Worm (Caenorhabditis elegans) whole organism, early embryonic: ENCODE data around the gene hsp-12.6.
A peak's percentile ranks its signal among the peaks of the same experiment; 100 is the strongest.

Experiments used
- B0310.2 ChIP-seq: sonication (generic microtip); optimal IDR thresholded peaks from 2 replicates; lab custom pipeline; 2016; ENCODE audit warnings: mild to moderate bottlenecking, missing genetic modification characterization, missing compliant biosample characterization
- F13C5.2 ChIP-seq: sonication (generic microtip); optimal IDR thresholded peaks from 2 replicates; lab custom pipeline; 2017; ENCODE audit warnings: mild to moderate bottlenecking, missing genetic modification characterization, inconsistent platforms, missing compliant biosample characterization
- aly-1 ChIP-seq: sonication (generic microtip); optimal IDR thresholded peaks from 2 replicates; lab custom pipeline; 2016; ENCODE audit warnings: missing genetic modification characterization, missing compliant biosample characterization
- ama-1 ChIP-seq: fragments of 150-350 bp; optimal IDR thresholded peaks from 2 replicates; lab custom pipeline; 2014
- ceh-13 ChIP-seq: fragments of 200-800 bp; sonication (Bioruptor generic); optimal IDR thresholded peaks from 2 replicates; lab custom pipeline; 2018; ENCODE audit warnings: mild to moderate bottlenecking, missing genetic modification characterization, missing compliant biosample characterization
- ceh-36 ChIP-seq: sonication (generic microtip); optimal IDR thresholded peaks from 2 replicates; lab custom pipeline; 2016; ENCODE audit warnings: missing genetic modification characterization, inconsistent platforms, missing compliant biosample characterization
- ets-7 ChIP-seq: sonication (generic microtip); optimal IDR thresholded peaks from 2 replicates; lab custom pipeline; 2016; ENCODE audit warnings: missing genotype, missing genetic modification characterization, missing compliant biosample characterization
- flt-1 ChIP-seq: fragments of 200-800 bp; sonication (Bioruptor generic); IDR thresholded peaks from 2 replicates; pipeline ENCODE4 v1.3.6; 2022; ENCODE audit warnings: missing genetic modification characterization, missing compliant biosample characterization
- hmbx-1 ChIP-seq: sonication (generic microtip); optimal IDR thresholded peaks from 2 replicates; lab custom pipeline; 2016; ENCODE audit warnings: mild to moderate bottlenecking, missing genetic modification characterization, missing compliant biosample characterization
- hmg-4 ChIP-seq: fragments of 200-800 bp; sonication (Bioruptor generic); optimal IDR thresholded peaks from 2 replicates; lab custom pipeline; 2018; ENCODE audit warnings: mild to moderate bottlenecking, missing genetic modification characterization, missing compliant biosample characterization
- hnd-1 ChIP-seq: sonication (generic microtip); optimal IDR thresholded peaks from 2 replicates; lab custom pipeline; 2016; ENCODE audit warnings: missing genetic modification characterization, missing compliant biosample characterization
- pes-1 ChIP-seq: fragments of 200-800 bp; sonication (Bioruptor generic); IDR thresholded peaks from 2 replicates; pipeline ENCODE4 v1.3.6; 2022; ENCODE audit warnings: missing genetic modification reagents, missing genetic modification characterization, missing compliant biosample characterization
- scrt-1 ChIP-seq: fragments of 200-800 bp; sonication (Bioruptor generic); IDR thresholded peaks from 2 replicates; pipeline ENCODE4 v1.3.6; 2022; ENCODE audit warnings: missing genetic modification characterization, missing compliant biosample characterization
- sea-1 ChIP-seq: fragments of 200-800 bp; sonication (Bioruptor generic); conservative IDR thresholded peaks from 2 replicates; pipeline ENCODE4 v1.3.6; 2022; ENCODE audit warnings: missing genetic modification characterization, missing compliant biosample characterization
- tbx-11 ChIP-seq: fragments of 200-800 bp; sonication (Bioruptor generic); IDR thresholded peaks from 2 replicates; pipeline ENCODE4 v1.3.6; 2022; ENCODE audit warnings: missing genetic modification characterization, missing compliant biosample characterization
- tbx-37 ChIP-seq: fragments of 200-800 bp; sonication (Bioruptor generic); conservative IDR thresholded peaks from 2 replicates; pipeline ENCODE4 v1.3.6; 2022; ENCODE audit warnings: missing genetic modification reagents, missing genetic modification characterization, missing compliant biosample characterization
- tra-4 ChIP-seq: sonication (generic microtip); optimal IDR thresholded peaks from 2 replicates; lab custom pipeline; 2017; ENCODE audit warnings: missing genetic modification characterization, missing compliant biosample characterization

hsp-12.6 gene

ce11 chrIV:9480936-9481335 is 33.9 kb upstream of the hsp-12.6 start, which contains the start of gene cng-3:
TSS of gene cng-3 (minus strand) at chrIV:9481037.
- TF ChIP-seq ets-7 (tag; lab: Kevin White, UChicago) = no peak
- no peak for TF ChIP-seq ceh-13
- no peak for TF ChIP-seq tbx-11 (GFP tag; lab: Robert Waterston, UW)
- no peak for TF ChIP-seq sea-1 (GFP tag; lab: Robert Waterston, UW)
- no peak for TF ChIP-seq ama-1 (lab: Kevin White, UChicago)
- no peak for TF ChIP-seq hmbx-1 (tag; lab: Kevin White, UChicago)

- peak; percentile 91 for TF ChIP-seq F13C5.2 (tag; lab: Kevin White, UChicago)
- peak; percentile 95 for TF ChIP-seq ceh-36 (tag; lab: Kevin White, UChicago)
- TF ChIP-seq pes-1 (GFP tag; lab: Robert Waterston, UW) = peak; percentile 98
- TF ChIP-seq flt-1 (GFP tag; lab: Robert Waterston, UW) = peak; percentile 95
- peak; percentile 87 for TF ChIP-seq hnd-1 (tag; lab: Kevin White, UChicago)
- peak; percentile 99 for TF ChIP-seq scrt-1
- peak; percentile 94 for TF ChIP-seq tbx-37 (GFP tag; lab: Robert Waterston, UW)
- TF ChIP-seq ets-7 (tag; lab: Kevin White, UChicago) = peak; percentile 86
- TF ChIP-seq ceh-13 = peak; percentile 93
- peak; percentile 81 for TF ChIP-seq hmbx-1 (tag; lab: Kevin White, UChicago)
- TF ChIP-seq aly-1 = peak; percentile 95
- peak; percentile 98 for TF ChIP-seq tbx-11 (GFP tag; lab: Robert Waterston, UW)
- no peak for TF ChIP-seq hmg-4
- peak; percentile 92 for TF ChIP-seq B0310.2 (tag; lab: Kevin White, UChicago)
- peak; percentile 87 for TF ChIP-seq tra-4
- TF ChIP-seq ama-1 (lab: Kevin White, UChicago) = no peak
- TF ChIP-seq sea-1 (GFP tag; lab: Robert Waterston, UW) = no peak; the same call in 1 of the 2 replicates
These were observed 30.3 kb upstream of the hsp-12.6 start, which contains the start of gene wrt-3 for ce11 chrIV:9477135-9477928. TSS of gene wrt-3 (minus strand) at chrIV:9477456.

ce11 chrIV:9469293-9469692 is 22.3 kb upstream of the hsp-12.6 start:
- TF ChIP-seq F13C5.2 (tag; lab: Kevin White, UChicago) (no peak), ceh-36 (tag; lab: Kevin White, UChicago) (no peak), tbx-37 (GFP tag; lab: Robert Waterston, UW) (no peak), hmbx-1 (tag; lab: Kevin White, UChicago) (no peak), hmg-4 (no peak)

ce11 chrIV:9467418-9467817 is 20.4 kb upstream of the hsp-12.6 start, which contains the start of gene F38E11.6:
TSS of gene F38E11.6 (minus strand) at chrIV:9467518.
- TF ChIP-seq hnd-1 (tag; lab: Kevin White, UChicago) (no peak), sea-1 (GFP tag; lab: Robert Waterston, UW) (no peak), hmg-4 (no peak), flt-1 (GFP tag; lab: Robert Waterston, UW) (no peak), aly-1 (no peak)

- TF ChIP-seq flt-1 (GFP tag; lab: Robert Waterston, UW) = no peak
- TF ChIP-seq sea-1 (GFP tag; lab: Robert Waterston, UW) = no peak
- no peak for TF ChIP-seq B0310.2 (tag; lab: Kevin White, UChicago)
- TF ChIP-seq hmbx-1 (tag; lab: Kevin White, UChicago) = no peak
- TF ChIP-seq tra-4 = no peak
- no peak for TF ChIP-seq pes-1 (GFP tag; lab: Robert Waterston, UW)
- TF ChIP-seq ama-1 (lab: Kevin White, UChicago) = no peak
- no peak for TF ChIP-seq aly-1
These were observed 17.3 kb upstream of the hsp-12.6 start for ce11 chrIV:9464345-9464783.

- no peak for TF ChIP-seq sea-1 (GFP tag; lab: Robert Waterston, UW)
- no peak for TF ChIP-seq tra-4
- TF ChIP-seq hmg-4 = no peak
- TF ChIP-seq tbx-11 (GFP tag; lab: Robert Waterston, UW) = no peak
- TF ChIP-seq tbx-37 (GFP tag; lab: Robert Waterston, UW) = no peak
- TF ChIP-seq pes-1 (GFP tag; lab: Robert Waterston, UW) = no peak
- no peak for TF ChIP-seq ama-1 (lab: Kevin White, UChicago)
- TF ChIP-seq aly-1 = no peak
- TF ChIP-seq scrt-1 = no peak
- TF ChIP-seq ets-7 (tag; lab: Kevin White, UChicago) = no peak
- TF ChIP-seq ceh-13 = no peak
- TF ChIP-seq B0310.2 (tag; lab: Kevin White, UChicago) = no peak
- no peak for TF ChIP-seq flt-1 (GFP tag; lab: Robert Waterston, UW)
- no peak for TF ChIP-seq F13C5.2 (tag; lab: Kevin White, UChicago)
- TF ChIP-seq hnd-1 (tag; lab: Kevin White, UChicago) = no peak
- no peak for TF ChIP-seq hmbx-1 (tag; lab: Kevin White, UChicago)
- no peak for TF ChIP-seq ceh-36 (tag; lab: Kevin White, UChicago)
These were observed 12.3 kb upstream of the hsp-12.6 start, which contains the start of gene copb-2 for ce11 chrIV:9459224-9459781. TSS of gene copb-2 (plus strand) at chrIV:9459731.

- no peak for TF ChIP-seq hmg-4
- no peak for TF ChIP-seq hmbx-1 (tag; lab: Kevin White, UChicago)
- TF ChIP-seq pes-1 (GFP tag; lab: Robert Waterston, UW) = no peak
- no peak for TF ChIP-seq flt-1 (GFP tag; lab: Robert Waterston, UW)
- no peak for TF ChIP-seq hnd-1 (tag; lab: Kevin White, UChicago)
- no peak for TF ChIP-seq tra-4
- TF ChIP-seq scrt-1 = no peak
- no peak for TF ChIP-seq F13C5.2 (tag; lab: Kevin White, UChicago)
- TF ChIP-seq ceh-13 = no peak
- no peak for TF ChIP-seq ama-1 (lab: Kevin White, UChicago)
- no peak for TF ChIP-seq ceh-36 (tag; lab: Kevin White, UChicago)
- TF ChIP-seq ets-7 (tag; lab: Kevin White, UChicago) = no peak
- no peak for TF ChIP-seq sea-1 (GFP tag; lab: Robert Waterston, UW)
- no peak for TF ChIP-seq aly-1
- no peak for TF ChIP-seq B0310.2 (tag; lab: Kevin White, UChicago)
These were observed 10.4 kb upstream of the hsp-12.6 start, which contains the start of gene cutl-17 for ce11 chrIV:9457400-9457799. TSS of gene cutl-17 (minus strand) at chrIV:9457500.
